Worm (Caenorhabditis elegans): ENCODE data around the gene cyp-25A1.

DNA sequence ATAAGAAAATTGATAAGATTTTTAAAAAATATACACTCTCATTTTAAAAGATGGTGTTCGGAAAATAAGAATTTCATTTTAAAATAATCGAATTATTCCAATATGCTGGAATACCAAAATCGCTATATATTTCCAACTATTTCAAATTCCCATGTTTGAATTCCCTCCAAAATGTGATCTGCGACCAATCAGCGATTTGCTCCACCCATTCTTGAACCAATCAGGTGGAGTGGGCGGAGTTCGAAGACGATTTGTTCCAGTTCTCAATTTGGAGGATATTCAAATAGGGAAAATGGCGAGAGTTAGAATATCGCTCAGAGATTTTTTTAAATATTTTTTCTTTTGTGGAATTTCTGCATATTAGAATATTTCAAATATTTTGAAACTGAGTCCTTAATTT is 41.5 kb upstream of the cyp-25A1 start:
- TF ChIP-seq ama-1 (optimal IDR thresholded peaks at IDR 0.05) (no peak), nhr-25 (tag; optimal IDR thresholded peaks at IDR 0.05) (no peak), skn-1 (tag; optimal IDR thresholded peaks at IDR 0.05) (no peak), nhr-21 (tag; optimal IDR thresholded peaks at IDR 0.05) (no peak), lin-11 (tag; optimal IDR thresholded peaks at IDR 0.05) (no peak), fos-1 (tag; optimal IDR thresholded peaks at IDR 0.05) (no peak), blmp-1 (tag; optimal IDR thresholded peaks at IDR 0.05; ENCODE audit: insufficient read depth) (no peak), mab-5 (tag; optimal IDR thresholded peaks at IDR 0.05) (no peak), egl-27 (tag; optimal IDR thresholded peaks at IDR 0.05) (no peak), nhr-12 (tag; optimal IDR thresholded peaks at IDR 0.05) (no peak), nhr-23 (tag; optimal IDR thresholded peaks at IDR 0.05) (no peak)
